Worm (Caenorhabditis elegans) whole organism, mixed stage, embryonic: ENCODE measurements around the gene pmt-1.

Experiments
- M03D4.4 ChIP-seq: sonication (generic microtip); optimal IDR thresholded peaks from 2 replicates; lab custom pipeline; 2017; ENCODE audit warnings: mild to moderate bottlenecking, missing genetic modification characterization, missing compliant biosample characterization
- bed-3 ChIP-seq: fragments of 200-800 bp; sonication (Bioruptor generic); optimal IDR thresholded peaks from 3 replicates; lab custom pipeline; 2018; ENCODE audit warnings: mild to moderate bottlenecking, missing genetic modification characterization, moderate library complexity, missing compliant biosample characterization
- blmp-1 ChIP-seq: fragments of 150-350 bp; optimal IDR thresholded peaks from 2 replicates; lab custom pipeline; 2014; ENCODE audit warnings: missing biosample characterization, missing genetic modification characterization
- ceh-39 ChIP-seq: fragments of 150-350 bp; optimal IDR thresholded peaks from 2 replicates; lab custom pipeline; 2014; ENCODE audit warnings: missing biosample characterization, missing genetic modification characterization
- ceh-43 ChIP-seq: fragments of 200-800 bp; sonication (Bioruptor generic); optimal IDR thresholded peaks from 2 replicates; lab custom pipeline; 2018; ENCODE audit warnings: mild to moderate bottlenecking, missing genetic modification characterization, moderate library complexity, missing compliant biosample characterization
- ceh-83 ChIP-seq: fragments of 200-800 bp; sonication (Bioruptor generic); optimal IDR thresholded peaks from 2 replicates; lab custom pipeline; 2018; ENCODE audit warnings: mild to moderate bottlenecking, missing genetic modification characterization, missing compliant biosample characterization
- ces-1 ChIP-seq: fragments of 150-350 bp; optimal IDR thresholded peaks from 2 replicates; lab custom pipeline; 2014; ENCODE audit warnings: missing biosample characterization, missing genetic modification reagents, missing genetic modification characterization
- cnd-1 ChIP-seq: fragments of 200-800 bp; sonication (Bioruptor generic); optimal IDR thresholded peaks from 2 replicates; lab custom pipeline; 2018; ENCODE audit warnings: mild to moderate bottlenecking, missing genetic modification characterization, missing compliant biosample characterization
- drap-1 ChIP-seq: fragments of 200-800 bp; sonication (Bioruptor generic); optimal IDR thresholded peaks from 3 replicates; lab custom pipeline; 2018; ENCODE audit warnings: mild to moderate bottlenecking, missing genetic modification characterization, missing compliant biosample characterization
- elt-1 ChIP-seq: sonication (generic microtip); optimal IDR thresholded peaks from 2 replicates; lab custom pipeline; 2017; ENCODE audit warnings: missing genetic modification characterization, mild to moderate bottlenecking, missing compliant biosample characterization, antibody characterized with exemption, moderate library complexity, borderline replicate concordance; ENCODE audit not compliant: insufficient read depth
- elt-3 ChIP-seq: fragments of 150-350 bp; optimal IDR thresholded peaks from 2 replicates; lab custom pipeline; 2014; ENCODE audit warnings: missing biosample characterization, missing genetic modification characterization
- flh-1 ChIP-seq: fragments of 200-800 bp; sonication (Bioruptor generic); optimal IDR thresholded peaks from 2 replicates; lab custom pipeline; 2018; ENCODE audit warnings: mild to moderate bottlenecking, missing genetic modification characterization, moderate library complexity, missing compliant biosample characterization
- ham-2 ChIP-seq: fragments of 200-800 bp; sonication (Bioruptor generic); optimal IDR thresholded peaks from 2 replicates; lab custom pipeline; 2018; ENCODE audit warnings: mild to moderate bottlenecking, missing genetic modification characterization, missing compliant biosample characterization
- hlh-1 ChIP-seq: fragments of 150-350 bp; optimal IDR thresholded peaks from 2 replicates; lab custom pipeline; 2014; ENCODE audit warnings: missing biosample characterization, missing genetic modification reagents, missing genetic modification characterization
- lin-13 ChIP-seq: fragments of 150-350 bp; optimal IDR thresholded peaks from 2 replicates; lab custom pipeline; 2014; ENCODE audit warnings: missing biosample characterization, missing genetic modification characterization
- lin-32 ChIP-seq: fragments of 200-800 bp; sonication (Bioruptor generic); optimal IDR thresholded peaks from 2 replicates; lab custom pipeline; 2018; ENCODE audit warnings: mild to moderate bottlenecking, missing genetic modification characterization, missing compliant biosample characterization
- lsy-2 ChIP-seq: fragments of 150-350 bp; optimal IDR thresholded peaks from 2 replicates; lab custom pipeline; 2014; ENCODE audit warnings: missing biosample characterization, missing genetic modification characterization
- mab-5 ChIP-seq: fragments of 150-350 bp; optimal IDR thresholded peaks from 2 replicates; lab custom pipeline; 2014; ENCODE audit warnings: missing biosample characterization, missing genetic modification characterization
- mep-1 ChIP-seq: fragments of 150-350 bp; optimal IDR thresholded peaks from 2 replicates; lab custom pipeline; 2017; ENCODE audit warnings: missing biosample characterization, missing genetic modification reagents, missing genetic modification characterization, inconsistent platforms
- mls-2 ChIP-seq: sonication (generic microtip); optimal IDR thresholded peaks from 2 replicates; lab custom pipeline; 2016; ENCODE audit warnings: mild to moderate bottlenecking, missing genetic modification characterization, moderate library complexity, missing compliant biosample characterization
- nhr-12 ChIP-seq: fragments of 150-350 bp; optimal IDR thresholded peaks from 2 replicates; lab custom pipeline; 2014; ENCODE audit warnings: missing biosample characterization, missing genetic modification characterization
- nhr-2 ChIP-seq: fragments of 150-350 bp; optimal IDR thresholded peaks from 2 replicates; lab custom pipeline; 2014; ENCODE audit warnings: missing biosample characterization, missing genetic modification characterization
- nhr-237 ChIP-seq: fragments of 150-350 bp; optimal IDR thresholded peaks from 2 replicates; lab custom pipeline; 2014; ENCODE audit warnings: missing biosample characterization, missing genetic modification characterization
- nhr-28 ChIP-seq: fragments of 150-350 bp; optimal IDR thresholded peaks from 2 replicates; lab custom pipeline; 2014; ENCODE audit warnings: missing biosample characterization, missing genetic modification characterization
- nhr-76 ChIP-seq: sonication (generic microtip); optimal IDR thresholded peaks from 2 replicates; lab custom pipeline; 2017; ENCODE audit warnings: missing biosample characterization, missing genetic modification characterization
- pha-4 ChIP-seq: fragments of 150-350 bp; optimal IDR thresholded peaks from 2 replicates; lab custom pipeline; 2018; ENCODE audit warnings: missing biosample characterization, missing genetic modification reagents, missing genetic modification characterization
- sem-2 ChIP-seq: fragments of 200-800 bp; sonication (Bioruptor generic); optimal IDR thresholded peaks from 2 replicates; lab custom pipeline; 2018; ENCODE audit warnings: mild to moderate bottlenecking, missing genetic modification characterization, missing compliant biosample characterization
- snpc-4 ChIP-seq: fragments of 150-350 bp; optimal IDR thresholded peaks from 2 replicates; lab custom pipeline; 2014; ENCODE audit warnings: missing biosample characterization, missing genetic modification characterization
- sptf-1 ChIP-seq: sonication (generic microtip); optimal IDR thresholded peaks from 2 replicates; lab custom pipeline; 2017; ENCODE audit warnings: mild to moderate bottlenecking, missing genetic modification characterization, moderate library complexity, missing compliant biosample characterization
- tbx-8 ChIP-seq: fragments of 200-800 bp; sonication (Bioruptor generic); optimal IDR thresholded peaks from 2 replicates; lab custom pipeline; 2018; ENCODE audit warnings: mild to moderate bottlenecking, missing genetic modification characterization, moderate library complexity, missing compliant biosample characterization
- unc-120 ChIP-seq: sonication (generic microtip); optimal IDR thresholded peaks from 2 replicates; lab custom pipeline; 2017; ENCODE audit warnings: missing genetic modification characterization, missing compliant biosample characterization; ENCODE audit not compliant: poor library complexity, severe bottlenecking
- unc-39 ChIP-seq: fragments of 150-350 bp; optimal IDR thresholded peaks from 2 replicates; lab custom pipeline; 2014; ENCODE audit warnings: missing biosample characterization, missing genetic modification characterization
- unc-62 ChIP-seq: fragments of 150-350 bp; optimal IDR thresholded peaks from 2 replicates; lab custom pipeline; 2014; ENCODE audit warnings: missing biosample characterization, missing genetic modification reagents, missing genetic modification characterization
- zip-8 ChIP-seq: fragments of 150-350 bp; optimal IDR thresholded peaks from 2 replicates; lab custom pipeline; 2014; ENCODE audit warnings: missing biosample characterization, missing genetic modification characterization
- ztf-11 ChIP-seq: fragments of 150-350 bp; optimal IDR thresholded peaks from 2 replicates; lab custom pipeline; 2014; ENCODE audit warnings: missing biosample characterization, missing genetic modification characterization

The pmt-1 gene

DNA sequence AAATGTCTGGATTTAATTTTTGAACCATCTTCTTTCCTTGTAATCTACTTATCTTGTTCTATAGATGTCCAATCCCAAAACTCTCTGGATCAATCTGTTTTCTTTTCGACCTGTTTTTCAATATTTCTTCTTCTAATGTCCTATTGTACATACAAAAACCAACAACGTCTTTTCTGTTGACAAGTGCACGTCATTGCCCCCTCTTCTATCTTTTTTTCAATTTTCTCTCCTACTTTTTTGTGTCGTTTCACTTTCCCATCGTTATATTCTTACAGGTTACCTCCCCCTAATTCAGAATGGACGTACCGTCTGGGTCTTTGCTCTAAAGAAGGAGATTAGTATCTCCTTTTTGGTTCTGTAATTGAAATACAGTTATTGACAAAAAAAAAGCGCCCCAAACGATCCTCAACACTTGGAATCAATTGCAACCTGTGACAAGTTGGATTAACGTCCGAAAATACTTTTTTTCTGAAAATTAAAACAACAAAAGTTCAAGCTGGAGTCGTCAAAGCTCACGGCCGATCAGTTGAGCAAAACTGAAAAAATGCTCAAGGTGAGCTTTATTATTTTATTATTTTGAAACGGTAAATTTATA is 40.5 kb upstream of the pmt-1 start, which contains the start of gene vhp-1:
TSS of gene vhp-1 (plus strand) at position 545 of the 595 bp plus-strand sequence.
- no peak for TF ChIP-seq drap-1
- no peak for TF ChIP-seq lin-13 (tag; lab: Kevin White, UChicago)
- TF ChIP-seq, all 35 proteins: peak for 0

DNA sequence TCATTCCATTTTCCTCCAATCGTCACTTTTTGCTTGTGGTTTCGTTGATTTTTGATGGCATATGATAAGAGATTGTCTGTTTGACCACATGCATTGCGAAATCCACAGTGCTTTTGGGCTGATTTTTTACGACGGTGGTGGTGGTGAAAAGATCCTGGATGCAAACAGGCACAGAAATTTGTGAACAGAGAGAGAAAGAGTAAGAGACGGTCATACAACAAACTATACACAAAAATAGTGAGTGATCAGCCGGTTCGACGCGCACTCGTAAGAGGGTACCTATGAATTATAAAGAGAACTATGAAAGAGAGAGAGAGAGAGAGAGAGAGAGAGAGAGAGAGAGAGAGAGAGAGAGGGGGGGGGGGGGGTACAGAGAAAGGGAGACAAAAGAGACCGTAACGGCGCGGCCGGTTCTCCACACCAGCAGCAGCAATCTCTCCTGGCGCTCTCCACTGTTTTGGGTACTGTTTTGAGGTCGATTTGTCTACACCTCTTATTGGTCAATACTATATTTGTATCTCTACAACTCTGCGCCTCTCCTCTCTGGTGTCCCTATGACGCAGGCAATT is 39.5 kb upstream of the pmt-1 start:
- peak; percentile 70 for TF ChIP-seq elt-3 (tag; lab: Kevin White, UChicago)
- no peak for TF ChIP-seq unc-62 (GFP tag; lab: Kevin White, UChicago)
- TF ChIP-seq cnd-1 (tag; lab: Kevin White, UChicago) = no peak
- peak; percentile 61 for TF ChIP-seq mls-2
- TF ChIP-seq lin-13 (tag; lab: Kevin White, UChicago) = no peak
- no peak for TF ChIP-seq ceh-39 (tag; lab: Kevin White, UChicago)
- TF ChIP-seq ceh-83 = no peak
- no peak for TF ChIP-seq lsy-2 (tag; lab: Kevin White, UChicago)
- no peak for TF ChIP-seq nhr-28 (tag; lab: Kevin White, UChicago)
- peak; percentile 16 for TF ChIP-seq ceh-43 (GFP tag; lab: Kevin White, UChicago)
- peak; percentile 11 for TF ChIP-seq ham-2 (GFP tag; lab: Kevin White, UChicago)
- TF ChIP-seq tbx-8 (GFP tag; lab: Kevin White, UChicago) = no peak
- TF ChIP-seq elt-1 (tag; lab: Kevin White, UChicago) = no peak
- no peak for TF ChIP-seq snpc-4
- TF ChIP-seq bed-3 = no peak
- no peak for TF ChIP-seq mep-1 (tag; lab: Kevin White, UChicago)
- no peak for TF ChIP-seq lin-32 (GFP tag; lab: Kevin White, UChicago)
- peak; percentile 10 for TF ChIP-seq sptf-1 (tag; lab: Kevin White, UChicago)
- peak; percentile 51 for TF ChIP-seq drap-1
- TF ChIP-seq nhr-12 (tag; lab: Kevin White, UChicago) = no peak
- TF ChIP-seq blmp-1 (tag; lab: Kevin White, UChicago) = no peak
- TF ChIP-seq nhr-237 (tag; lab: Kevin White, UChicago) = peak; percentile 27
- no peak for TF ChIP-seq sem-2 (GFP tag; lab: Kevin White, UChicago)
- no peak for TF ChIP-seq nhr-2 (tag; lab: Kevin White, UChicago)
- no peak for TF ChIP-seq nhr-76
- no peak for TF ChIP-seq ces-1 (GFP tag; lab: Kevin White, UChicago)
- no peak for TF ChIP-seq unc-120
- TF ChIP-seq mab-5 (tag; lab: Kevin White, UChicago) = no peak
- TF ChIP-seq zip-8 (tag; lab: Kevin White, UChicago) = no peak
- TF ChIP-seq M03D4.4 = no peak
- no peak for TF ChIP-seq ztf-11 (tag; lab: Kevin White, UChicago)
- TF ChIP-seq flh-1 (GFP tag; lab: Kevin White, UChicago) = no peak
- TF ChIP-seq unc-39 (tag; lab: Kevin White, UChicago) = no peak
- peak; percentile 23 for TF ChIP-seq pha-4 (tag; lab: Kevin White, UChicago)
- no peak for TF ChIP-seq hlh-1 (tag; lab: Kevin White, UChicago)

- TF ChIP-seq cnd-1 (tag; lab: Kevin White, UChicago) = no peak
- peak; percentile 6 for TF ChIP-seq pha-4 (tag; lab: Kevin White, UChicago)
Observed at ce11 chrII:5320205-5320951, 38.1 kb upstream of the pmt-1 start.
